Fruit fly (Drosophila melanogaster) whole organism, embryonic: Measurements from ENCODE around the gene janA.

ENCODE experiments used
- Atf6 ChIP-seq: fragments of 200-800 bp; sonication (Bioruptor generic); IDR thresholded peaks from 2 replicates; pipeline ENCODE4 v1.3.6; 2022; ENCODE audit warnings: missing biosample characterization, missing genetic modification characterization
- Awh ChIP-seq: fragments of 200-800 bp; sonication (Bioruptor generic); IDR thresholded peaks from 2 replicates; pipeline ENCODE4, ENCODE4 v1.3.6; 2022; ENCODE audit warnings: missing biosample characterization, missing genetic modification characterization
- BtbVII ChIP-seq: fragments of 200-800 bp; sonication (Bioruptor generic); optimal IDR thresholded peaks from 3 replicates; lab custom pipeline; 2017; ENCODE audit warnings: missing biosample characterization, mild to moderate bottlenecking, missing genetic modification characterization
- CG10979 ChIP-seq: fragments of 200-800 bp; sonication (Bioruptor generic); optimal IDR thresholded peaks from 2 replicates; lab custom pipeline; 2018; ENCODE audit warnings: missing biosample characterization, mild to moderate bottlenecking, missing genetic modification characterization, moderate library complexity
- CG1233 ChIP-seq: fragments of 200-800 bp; sonication (Bioruptor generic); optimal IDR thresholded peaks from 4 replicates; lab custom pipeline; 2018; ENCODE audit warnings: missing biosample characterization, mild to moderate bottlenecking, missing genetic modification characterization
- CG12391 ChIP-seq: fragments of 200-800 bp; sonication (Bioruptor generic); optimal IDR thresholded peaks from 3 replicates; lab custom pipeline; 2018; ENCODE audit warnings: missing biosample characterization, mild to moderate bottlenecking, missing genetic modification characterization, moderate library complexity
- CG12659 ChIP-seq: fragments of 200-800 bp; sonication (Bioruptor generic); optimal IDR thresholded peaks from 3 replicates; lab custom pipeline; 2017; ENCODE audit warnings: mild to moderate bottlenecking, missing biosample characterization, missing genetic modification reagents, missing genetic modification characterization
- CG12744 ChIP-seq: fragments of 200-800 bp; sonication (Bioruptor generic); optimal IDR thresholded peaks from 2 replicates; lab custom pipeline; 2016; ENCODE audit warnings: missing biosample characterization, missing genetic modification characterization
- CG14050 ChIP-seq: fragments of 200-800 bp; sonication (Bioruptor generic); IDR thresholded peaks from 3 replicates; pipeline ENCODE4 v1.3.6; 2022; ENCODE audit warnings: missing biosample characterization, missing genetic modification characterization
- CG14860 ChIP-seq: fragments of 200-800 bp; sonication (Bioruptor generic); IDR thresholded peaks from 3 replicates; pipeline ENCODE4 v1.3.6; 2022; ENCODE audit warnings: missing biosample characterization, missing genetic modification characterization; ENCODE audit not compliant: partially characterized antibody
- CG1647 ChIP-seq: fragments of 200-800 bp; sonication (Bioruptor generic); optimal IDR thresholded peaks from 3 replicates; lab custom pipeline; 2016; ENCODE audit warnings: missing biosample characterization, missing genetic modification characterization
- CG16813 ChIP-seq: fragments of 200-800 bp; sonication (Bioruptor generic); IDR thresholded peaks from 3 replicates; pipeline ENCODE4 v1.3.6; 2022; ENCODE audit warnings: missing biosample characterization, missing genetic modification characterization; ENCODE audit not compliant: partially characterized antibody
- CG17186 ChIP-seq: fragments of 200-800 bp; sonication (Bioruptor generic); optimal IDR thresholded peaks from 3 replicates; lab custom pipeline; 2017; ENCODE audit warnings: missing biosample characterization, missing genetic modification reagents, missing genetic modification characterization
- CG17328 ChIP-seq: fragments of 200-800 bp; sonication (Bioruptor generic); IDR thresholded peaks from 2 replicates; pipeline ENCODE4 v1.3.6; 2022; ENCODE audit warnings: missing biosample characterization, missing genetic modification characterization
- CG17829 ChIP-seq: fragments of 200-800 bp; optimal IDR thresholded peaks from 2 replicates; lab custom pipeline; 2019; ENCODE audit warnings: missing biosample characterization, mild to moderate bottlenecking, missing genetic modification characterization, moderate library complexity
- CG2116 ChIP-seq: fragments of 200-800 bp; sonication (Bioruptor generic); optimal IDR thresholded peaks from 3 replicates; lab custom pipeline; 2018; ENCODE audit warnings: missing biosample characterization, mild to moderate bottlenecking, missing genetic modification characterization
- CG2712 ChIP-seq: fragments of 200-800 bp; optimal IDR thresholded peaks from 3 replicates; lab custom pipeline; 2019; ENCODE audit warnings: missing biosample characterization, mild to moderate bottlenecking, missing genetic modification characterization, moderate library complexity
- CG2889 ChIP-seq: fragments of 200-800 bp; sonication (Bioruptor generic); IDR thresholded peaks from 3 replicates; pipeline ENCODE4 v1.3.6; 2022; ENCODE audit warnings: missing biosample characterization, missing genetic modification characterization
- CG32532 ChIP-seq: fragments of 200-800 bp; sonication (Bioruptor generic); IDR thresholded peaks from 2 replicates; pipeline ENCODE4 v1.3.6; 2022; ENCODE audit warnings: missing biosample characterization, missing genetic modification characterization
- CG3281 ChIP-seq: fragments of 200-800 bp; sonication (Bioruptor generic); optimal IDR thresholded peaks from 3 replicates; lab custom pipeline; 2017; ENCODE audit warnings: missing biosample characterization, mild to moderate bottlenecking, missing genetic modification characterization
- CG4424 ChIP-seq: fragments of 200-800 bp; sonication (Bioruptor generic); optimal IDR thresholded peaks from 3 replicates; lab custom pipeline; 2016; ENCODE audit warnings: missing biosample characterization, missing genetic modification characterization
- CG6689 ChIP-seq: fragments of 200-800 bp; sonication (Bioruptor generic); IDR thresholded peaks from 2 replicates; pipeline ENCODE4 v1.3.6; 2022; ENCODE audit warnings: missing biosample characterization, missing genetic modification characterization
- CG8290 ChIP-seq, 3 experiments: fragments of 200-800 bp; sonication (Bioruptor generic); optimal IDR thresholded peaks; 2 replicates each; lab custom pipeline; 2016 to 2019; ENCODE audit warnings: missing biosample characterization in 3 of 3, missing genetic modification characterization in 3 of 3, mild to moderate bottlenecking in 2 of 3, moderate library complexity in 1 of 3
- CG9932 ChIP-seq: fragments of 200-800 bp; sonication (Bioruptor generic); IDR thresholded peaks from 2 replicates; pipeline ENCODE4 v1.3.6; 2022; ENCODE audit warnings: missing biosample characterization, missing genetic modification characterization
- Drgx ChIP-seq: fragments of 200-800 bp; sonication (Bioruptor generic); IDR thresholded peaks from 2 replicates; pipeline ENCODE4 v1.3.6; 2022; ENCODE audit warnings: missing biosample characterization, missing genetic modification characterization
- HLH54F ChIP-seq: fragments of 200-800 bp; sonication (Bioruptor generic); optimal IDR thresholded peaks from 3 replicates; lab custom pipeline; 2016; ENCODE audit warnings: missing biosample characterization, missing genetic modification characterization
- NC2β ChIP-seq: fragments of 200-800 bp; sonication (Bioruptor generic); optimal IDR thresholded peaks from 2 replicates; lab custom pipeline; 2016; ENCODE audit warnings: missing biosample characterization, missing genetic modification characterization
- Nf-YA ChIP-seq: fragments of 200-800 bp; sonication (Bioruptor generic); IDR thresholded peaks from 2 replicates; pipeline ENCODE4 v1.3.6; 2022; ENCODE audit warnings: missing biosample characterization, missing genetic modification characterization
- Xrp1 ChIP-seq: fragments of 200-800 bp; sonication (Bioruptor generic); IDR thresholded peaks from 2 replicates; pipeline ENCODE4 v1.3.6; 2022; ENCODE audit warnings: missing biosample characterization, missing genetic modification characterization
- aop ChIP-seq: fragments of 200-800 bp; sonication (Bioruptor generic); IDR thresholded peaks from 2 replicates; pipeline ENCODE4 v1.3.6; 2022; ENCODE audit warnings: missing biosample characterization, missing genetic modification characterization
- ci ChIP-seq: fragments of 200-800 bp; sonication (Bioruptor generic); IDR thresholded peaks from 3 replicates; pipeline ENCODE4 v1.3.6; 2022; ENCODE audit warnings: missing biosample characterization, missing genetic modification characterization
- croc ChIP-seq: fragments of 200-800 bp; sonication (Bioruptor generic); conservative IDR thresholded peaks from 3 replicates; pipeline ENCODE4 v1.3.6; 2022; ENCODE audit warnings: missing biosample characterization, missing genetic modification characterization
- dimm ChIP-seq: fragments of 200-800 bp; sonication (Bioruptor generic); IDR thresholded peaks from 2 replicates; pipeline ENCODE4 v1.3.6; 2022; ENCODE audit warnings: missing biosample characterization, missing genetic modification characterization
- dmrt11E ChIP-seq: fragments of 200-800 bp; sonication (Bioruptor generic); optimal IDR thresholded peaks from 3 replicates; lab custom pipeline; 2018; ENCODE audit warnings: missing biosample characterization, mild to moderate bottlenecking, missing genetic modification characterization, moderate library complexity
- dysf ChIP-seq: fragments of 200-800 bp; sonication (Bioruptor generic); IDR thresholded peaks from 3 replicates; pipeline ENCODE4 v1.3.6; 2022; ENCODE audit warnings: missing biosample characterization, missing genetic modification characterization
- gcm ChIP-seq: fragments of 200-800 bp; sonication (Bioruptor generic); optimal IDR thresholded peaks from 2 replicates; lab custom pipeline; 2019; ENCODE audit warnings: missing biosample characterization, mild to moderate bottlenecking, missing genetic modification characterization, moderate library complexity
- gem ChIP-seq: fragments of 200-800 bp; sonication (Bioruptor generic); optimal IDR thresholded peaks from 2 replicates; lab custom pipeline; 2019; ENCODE audit warnings: missing biosample characterization, mild to moderate bottlenecking, missing genetic modification characterization, moderate library complexity
- gro ChIP-seq: fragments of 200-800 bp; sonication (Bioruptor generic); optimal IDR thresholded peaks from 2 replicates; lab custom pipeline; 2016; ENCODE audit warnings: missing biosample characterization, missing genetic modification characterization
- hkb ChIP-seq, 2 experiments: fragments of 200-800 bp in 1 of 2; fragments of >200 bp in 1 of 2; sonication (Bioruptor generic) in 1 of 2; IDR thresholded peaks in 1 of 2; optimal IDR thresholded peaks in 1 of 2; 2 replicates each; pipeline versions ENCODE4 v1.3.6 to Lab custom; 2017 to 2022; ENCODE audit warnings: missing biosample characterization in 1 of 2, missing genetic modification characterization in 1 of 2
- lov ChIP-seq, 2 experiments: fragments of 200-800 bp in 1 of 2; fragments of >200 bp in 1 of 2; sonication (Bioruptor generic) in 1 of 2; IDR thresholded peaks in 1 of 2; optimal IDR thresholded peaks in 1 of 2; 2 replicates in 1 of 2; 3 replicates in 1 of 2; pipeline versions ENCODE4 v1.3.6 to Lab custom; 2017 to 2022; ENCODE audit warnings: missing biosample characterization in 1 of 2, missing genetic modification characterization in 1 of 2
- nmo ChIP-seq: fragments of 200-800 bp; sonication (Bioruptor generic); optimal IDR thresholded peaks from 2 replicates; lab custom pipeline; 2018; ENCODE audit warnings: missing biosample characterization, mild to moderate bottlenecking, missing genetic modification characterization, moderate library complexity
- nom ChIP-seq: fragments of 200-800 bp; sonication (Bioruptor generic); optimal IDR thresholded peaks from 2 replicates; lab custom pipeline; 2017; ENCODE audit warnings: missing biosample characterization, missing genetic modification characterization, mild to moderate bottlenecking, moderate library complexity, missing genetic modification reagents
- odd ChIP-seq: fragments of 200-800 bp; sonication (Bioruptor generic); optimal IDR thresholded peaks from 2 replicates; lab custom pipeline; 2017; ENCODE audit warnings: missing biosample characterization, mild to moderate bottlenecking, missing genetic modification characterization
- ranshi ChIP-seq: fragments of 200-800 bp; sonication (Bioruptor generic); IDR thresholded peaks from 2 replicates; pipeline ENCODE4 v1.3.6; 2022; ENCODE audit warnings: missing biosample characterization, missing genetic modification characterization
- row ChIP-seq: fragments of 200-800 bp; sonication (Bioruptor generic); IDR thresholded peaks from 3 replicates; pipeline ENCODE4 v1.3.6; 2022; ENCODE audit warnings: missing biosample characterization, missing genetic modification characterization
- sisA ChIP-seq: fragments of 200-800 bp; sonication (Bioruptor generic); IDR thresholded peaks from 2 replicates; pipeline ENCODE4 v1.3.6; 2022; ENCODE audit warnings: missing biosample characterization, missing genetic modification characterization
- tx ChIP-seq: fragments of 200-800 bp; sonication (Bioruptor generic); optimal IDR thresholded peaks from 2 replicates; lab custom pipeline; 2016; ENCODE audit warnings: missing biosample characterization, missing genetic modification characterization
- unc-4 ChIP-seq: fragments of 200-800 bp; sonication (Bioruptor generic); IDR thresholded peaks from 2 replicates; pipeline ENCODE4 v1.3.6; 2022; ENCODE audit warnings: missing biosample characterization, missing genetic modification characterization; ENCODE audit not compliant: partially characterized antibody
- vnd ChIP-seq: fragments of 200-800 bp; sonication (Bioruptor generic); IDR thresholded peaks from 3 replicates; pipeline ENCODE4 v1.3.6; 2022; ENCODE audit warnings: missing biosample characterization, missing genetic modification characterization; ENCODE audit not compliant: partially characterized antibody
- zfh1 ChIP-seq: fragments of 200-800 bp; sonication (Bioruptor generic); IDR thresholded peaks from 3 replicates; pipeline ENCODE4 v1.3.6; 2022; ENCODE audit warnings: missing biosample characterization, missing genetic modification characterization

Gene janA

dm6 chr3R:30076088-30076487 is 36.8 kb upstream of the janA start (continued):
- peak; percentile 31 for TF ChIP-seq CG2712 (tag; lab: Kevin White, UChicago)
- TF ChIP-seq gem (tag; lab: Kevin White, UChicago) = peak; percentile 49
- TF ChIP-seq CG32532 (GFP tag; lab: Robert Waterston, UW) = no peak
- peak; percentile 41; the same call in 1 of the 3 replicates for TF ChIP-seq CG16813 (GFP tag; lab: Robert Waterston, UW)
- peak; percentile 88 for TF ChIP-seq gcm (GFP tag; lab: Kevin White, UChicago)
- 0 out of 3 replicates have a peak, but pooled peaks have one; percentile 35 for TF ChIP-seq CG14860
- TF ChIP-seq CG17328 (GFP tag; lab: Robert Waterston, UW) = 0 out of 2 replicates have a peak, but pooled peaks have one; percentile 9
- peak; percentile 25 for TF ChIP-seq dmrt11E (tag; lab: Kevin White, UChicago)
- TF ChIP-seq HLH54F (GFP tag; lab: Kevin White, UChicago) = no peak
- no peak for TF ChIP-seq unc-4 (GFP tag; lab: Robert Waterston, UW)
- TF ChIP-seq CG6689 = 0 out of 2 replicates have a peak, but pooled peaks have one; percentile 25
- TF ChIP-seq sisA = peak; percentile 38; the same call in 1 of the 2 replicates
- TF ChIP-seq nom (GFP tag; lab: Kevin White, UChicago) = no peak
- no peak for TF ChIP-seq CG17186 (GFP tag; lab: Kevin White, UChicago)
- no peak for TF ChIP-seq lov (optimal IDR thresholded peaks at IDR 0.05; lab: Kevin White, UChicago)
- TF ChIP-seq lov (GFP tag; IDR thresholded peaks at IDR 0.05; lab: Robert Waterston, UW) = no peak
- TF ChIP-seq dysf (GFP tag; lab: Robert Waterston, UW) = 0 out of 3 replicates have a peak, but pooled peaks have one; percentile 13
- TF ChIP-seq CG1647 = no peak
- no peak for TF ChIP-seq Nf-YA (GFP tag; lab: Robert Waterston, UW)
- TF ChIP-seq dimm (GFP tag; lab: Robert Waterston, UW) = no peak
- TF ChIP-seq vnd = peak; percentile 16; the same call in 1 of the 3 replicates
- 0 out of 3 replicates have a peak, but pooled peaks have one; percentile 37 for TF ChIP-seq zfh1 (GFP tag; lab: Robert Waterston, UW)
- no peak for TF ChIP-seq CG14050 (GFP tag; lab: Robert Waterston, UW)
- TF ChIP-seq CG17829 = peak; percentile 6
- TF ChIP-seq Xrp1 (GFP tag; lab: Robert Waterston, UW) = peak; percentile 55; the same call in 1 of the 2 replicates
- TF ChIP-seq Atf6 = 0 out of 2 replicates have a peak, but pooled peaks have one; percentile 11
- no peak for TF ChIP-seq CG2116 (GFP tag; lab: Kevin White, UChicago)
- TF ChIP-seq aop (GFP tag; lab: Robert Waterston, UW) = no peak
- TF ChIP-seq CG9932 = no peak
- TF ChIP-seq CG2889 (GFP tag; lab: Robert Waterston, UW) = no peak
- no peak for TF ChIP-seq NC2β (GFP tag; lab: Kevin White, UChicago)
- TF ChIP-seq CG3281 (GFP tag; lab: Kevin White, UChicago) = no peak
- TF ChIP-seq CG4424 = peak; percentile 17
- peak; percentile 29 for TF ChIP-seq tx (GFP tag; lab: Kevin White, UChicago)

dm6 chr3R:30071827-30072226 is 32.5 kb upstream of the janA start:
- TF ChIP-seq croc (GFP tag; lab: Robert Waterston, UW) = no peak
- 0 out of 3 replicates have a peak, but pooled peaks have one; percentile 7 for TF ChIP-seq row (GFP tag; lab: Robert Waterston, UW)
- TF ChIP-seq CG8290 (GFP tag; optimal IDR thresholded peaks at IDR 0.05; lab: Kevin White, UChicago) = peak; percentile 10
- TF ChIP-seq CG8290 (tag; optimal IDR thresholded peaks at IDR 0.05; lab: Kevin White, UChicago) = peak; percentile 16 to 18
- TF ChIP-seq odd (GFP tag; lab: Kevin White, UChicago) = no peak
- TF ChIP-seq nmo (GFP tag; lab: Kevin White, UChicago) = no peak
- TF ChIP-seq hkb (optimal IDR thresholded peaks at IDR 0.05; lab: Kevin White, UChicago) = no peak
- TF ChIP-seq hkb (GFP tag; IDR thresholded peaks at IDR 0.05; lab: Robert Waterston, UW) = 0 out of 2 replicates have a peak, but pooled peaks have one; percentile 34
- TF ChIP-seq BtbVII (GFP tag; lab: Kevin White, UChicago) = no peak
- no peak for TF ChIP-seq CG12659
- TF ChIP-seq CG1233 (GFP tag; lab: Kevin White, UChicago) = no peak
- TF ChIP-seq gro (GFP tag; lab: Kevin White, UChicago) = no peak
- TF ChIP-seq CG12391 (tag; lab: Kevin White, UChicago) = no peak
- no peak for TF ChIP-seq CG12744 (GFP tag; lab: Kevin White, UChicago)
- TF ChIP-seq ci (GFP tag; lab: Robert Waterston, UW) = 0 out of 3 replicates have a peak, but pooled peaks have one; percentile 56
- 0 out of 2 replicates have a peak, but pooled peaks have one; percentile 16 for TF ChIP-seq Awh
- 0 out of 2 replicates have a peak, but pooled peaks have one; percentile 18 for TF ChIP-seq ranshi
- TF ChIP-seq Drgx (GFP tag; lab: Robert Waterston, UW) = peak; percentile 51; the same call in 1 of the 2 replicates
- TF ChIP-seq CG10979 (tag; lab: Kevin White, UChicago) = no peak
